Worm (Caenorhabditis elegans): ENCODE data around the gene T18D3.5.

DNA sequence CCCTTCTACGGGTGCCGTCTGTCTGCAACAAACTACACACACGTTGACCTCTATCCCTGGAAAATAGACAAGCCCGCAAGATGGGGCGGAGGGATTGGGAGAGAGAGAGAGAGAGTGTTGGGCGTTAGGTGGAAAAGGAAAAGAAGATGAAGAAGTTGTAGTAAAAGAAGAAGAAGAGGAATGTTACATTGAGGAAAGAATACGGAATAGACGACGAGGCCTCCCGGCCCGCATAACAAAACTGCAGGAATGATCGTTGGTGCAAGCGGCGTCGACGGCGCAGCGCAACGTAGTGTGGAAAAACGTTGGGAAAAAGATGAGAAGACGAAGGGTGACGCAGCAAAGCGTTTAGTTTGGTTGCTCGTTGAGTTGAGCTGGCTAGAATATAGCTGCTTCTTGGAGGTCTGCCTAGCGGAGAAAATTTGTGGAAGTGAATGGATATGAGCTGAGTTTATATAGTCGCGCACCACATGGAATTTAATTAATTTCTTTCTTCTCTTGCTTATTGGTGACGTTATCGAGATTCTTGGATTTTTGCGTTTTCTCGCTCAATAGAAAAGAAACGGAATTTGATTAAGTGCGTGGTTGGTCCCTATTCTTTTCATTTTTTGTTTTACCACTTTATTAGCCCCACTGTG is 46.7 kb downstream of the T18D3.5 start:
- TF ChIP-seq W03F9.2 (tag; optimal IDR thresholded peaks at IDR 0.05) (no peak), him-1 (tag; optimal IDR thresholded peaks at IDR 0.05) (peak; percentile 30), dao-5 (tag; optimal IDR thresholded peaks at IDR 0.05) (no peak)
